Worm (Caenorhabditis elegans) whole organism, young adult: ENCODE measurements around the gene unc-97.

Experiments used
- B0019.2 ChIP-seq: fragments of 200-800 bp; sonication (Bioruptor generic); conservative IDR thresholded peaks from 2 replicates; pipeline ENCODE4 v1.3.6; 2022; ENCODE audit warnings: missing genetic modification reagents, missing genetic modification characterization, missing compliant biosample characterization
- B0035.1 ChIP-seq: sonication (generic microtip); optimal IDR thresholded peaks from 2 replicates; lab custom pipeline; 2016; ENCODE audit warnings: missing genetic modification characterization, mild to moderate bottlenecking, missing compliant biosample characterization, missing genotype, missing genetic modification reagents
- B0261.1 ChIP-seq: sonication (generic microtip); optimal IDR thresholded peaks from 2 replicates; lab custom pipeline; 2016; ENCODE audit warnings: mild to moderate bottlenecking, missing genetic modification characterization, moderate library complexity, missing compliant biosample characterization
- B0336.3 ChIP-seq: fragments of 200-800 bp; sonication (Bioruptor generic); IDR thresholded peaks from 2 replicates; pipeline ENCODE4 v1.3.6; 2022; ENCODE audit warnings: missing genetic modification characterization, missing compliant biosample characterization
- C06A6.2 ChIP-seq: fragments of 200-800 bp; sonication (Bioruptor generic); conservative IDR thresholded peaks from 2 replicates; pipeline ENCODE4 v1.3.6; 2022; ENCODE audit warnings: missing genetic modification characterization, missing compliant biosample characterization
- C17E4.6 ChIP-seq: fragments of 200-800 bp; sonication (Bioruptor generic); IDR thresholded peaks from 2 replicates; pipeline ENCODE4 v1.3.6; 2022; ENCODE audit warnings: missing genetic modification reagents, missing genetic modification characterization, missing compliant biosample characterization
- F37B4.10 ChIP-seq: fragments of 200-800 bp; sonication (Bioruptor generic); IDR thresholded peaks from 2 replicates; pipeline ENCODE4 v1.3.6; 2022; ENCODE audit warnings: missing genetic modification characterization, missing compliant biosample characterization
- F49E8.2 ChIP-seq: sonication (generic microtip); optimal IDR thresholded peaks from 3 replicates; lab custom pipeline; 2017; ENCODE audit warnings: missing genetic modification characterization, mild to moderate bottlenecking, missing compliant biosample characterization, antibody characterized with exemption, moderate library complexity; ENCODE audit not compliant: insufficient read depth
- aptf-3 ChIP-seq: fragments of 200-800 bp; sonication (Bioruptor generic); IDR thresholded peaks from 2 replicates; pipeline ENCODE4 v1.3.6; 2022; ENCODE audit warnings: missing genetic modification characterization, missing compliant biosample characterization
- cebp-1 ChIP-seq, 2 experiments: fragments of 200-800 bp in 1 of 2; sonication (Bioruptor generic) in 1 of 2; sonication (generic microtip) in 1 of 2; IDR thresholded peaks in 1 of 2; optimal IDR thresholded peaks in 1 of 2; 2 replicates each; pipeline versions ENCODE4 v1.3.6 to Lab custom; 2017 to 2022; ENCODE audit warnings: missing compliant biosample characterization in 2 of 2, missing genetic modification characterization in 2 of 2, mild to moderate bottlenecking in 1 of 2, missing genetic modification reagents in 1 of 2, moderate library complexity in 1 of 2
- ceh-100 ChIP-seq: fragments of 200-800 bp; sonication (Bioruptor generic); IDR thresholded peaks from 2 replicates; pipeline ENCODE4 v1.3.6; 2022; ENCODE audit warnings: missing genetic modification reagents, missing genetic modification characterization, missing compliant biosample characterization
- ceh-27 ChIP-seq: fragments of 200-800 bp; sonication (Bioruptor generic); optimal IDR thresholded peaks from 2 replicates; lab custom pipeline; 2018; ENCODE audit warnings: mild to moderate bottlenecking, missing genetic modification characterization, moderate library complexity, missing compliant biosample characterization
- chd-7 ChIP-seq: sonication (generic microtip); optimal IDR thresholded peaks from 2 replicates; lab custom pipeline; 2016; ENCODE audit warnings: mild to moderate bottlenecking, missing genetic modification characterization, moderate library complexity, missing compliant biosample characterization
- dox-1 ChIP-seq: fragments of 200-800 bp; sonication (Bioruptor generic); IDR thresholded peaks from 2 replicates; pipeline ENCODE4 v1.3.6; 2022; ENCODE audit warnings: missing genetic modification reagents, missing genetic modification characterization, missing compliant biosample characterization
- dpff-1 ChIP-seq: sonication (generic microtip); optimal IDR thresholded peaks from 2 replicates; lab custom pipeline; 2017; ENCODE audit warnings: mild to moderate bottlenecking, missing genetic modification characterization, missing compliant biosample characterization
- gei-17 ChIP-seq: fragments of 200-800 bp; sonication (Bioruptor generic); optimal IDR thresholded peaks from 2 replicates; lab custom pipeline; 2018; ENCODE audit warnings: mild to moderate bottlenecking, missing genetic modification characterization, missing compliant biosample characterization
- hlh-12 ChIP-seq: sonication (generic microtip); optimal IDR thresholded peaks from 2 replicates; lab custom pipeline; 2016; ENCODE audit warnings: missing genetic modification characterization, missing compliant biosample characterization
- lag-1 ChIP-seq: fragments of 200-800 bp; sonication (Bioruptor generic); IDR thresholded peaks from 2 replicates; pipeline ENCODE4 v1.3.6; 2022; ENCODE audit warnings: missing genetic modification reagents, missing genetic modification characterization, missing compliant biosample characterization
- lin-26 ChIP-seq: fragments of 200-800 bp; sonication (Bioruptor generic); IDR thresholded peaks from 2 replicates; pipeline ENCODE4 v1.3.6; 2022; ENCODE audit warnings: missing genetic modification reagents, missing genetic modification characterization, missing compliant biosample characterization
- lin-35 ChIP-seq, 3 experiments: fragments of 150-350 bp in 2 of 3; sonication (generic microtip) in 1 of 3; optimal IDR thresholded peaks; 2 replicates each; lab custom pipeline; 2014 to 2018; ENCODE audit warnings: missing biosample characterization in 3 of 3, missing genetic modification characterization in 3 of 3, missing genetic modification reagents in 3 of 3
- lsl-1 ChIP-seq: fragments of 200-800 bp; sonication (Bioruptor generic); optimal IDR thresholded peaks from 2 replicates; lab custom pipeline; 2018; ENCODE audit warnings: mild to moderate bottlenecking, missing genetic modification characterization, moderate library complexity, missing compliant biosample characterization
- lsy-27 ChIP-seq: sonication (generic microtip); optimal IDR thresholded peaks from 2 replicates; lab custom pipeline; 2017; ENCODE audit warnings: missing genetic modification characterization, mild to moderate bottlenecking, missing compliant biosample characterization, antibody characterized with exemption, missing genotype, borderline replicate concordance; ENCODE audit not compliant: insufficient read depth
- madf-6 ChIP-seq: fragments of 200-800 bp; sonication (Bioruptor generic); IDR thresholded peaks from 2 replicates; pipeline ENCODE4 v1.3.6; 2022; ENCODE audit warnings: missing genetic modification reagents, missing genetic modification characterization, missing compliant biosample characterization
- madf-8 ChIP-seq: fragments of 200-800 bp; sonication (Bioruptor generic); conservative IDR thresholded peaks from 2 replicates; pipeline ENCODE4 v1.3.6; 2022; ENCODE audit warnings: missing genetic modification reagents, missing genetic modification characterization, missing compliant biosample characterization
- mcd-1 ChIP-seq: fragments of 200-800 bp; sonication (Bioruptor generic); IDR thresholded peaks from 2 replicates; pipeline ENCODE4 v1.3.6; 2022; ENCODE audit warnings: missing genetic modification reagents, missing genetic modification characterization, missing compliant biosample characterization
- mes-4 ChIP-seq: sonication (generic microtip); optimal IDR thresholded peaks from 2 replicates; lab custom pipeline; 2016; ENCODE audit warnings: missing genotype, missing genetic modification characterization, missing compliant biosample characterization
- mxl-1 ChIP-seq: sonication (generic microtip); optimal IDR thresholded peaks from 2 replicates; lab custom pipeline; 2016; ENCODE audit warnings: missing genetic modification characterization, missing compliant biosample characterization
- nhr-179 ChIP-seq: sonication (generic microtip); optimal IDR thresholded peaks from 2 replicates; lab custom pipeline; 2016; ENCODE audit warnings: mild to moderate bottlenecking, missing genetic modification characterization, missing compliant biosample characterization
- sdz-38 ChIP-seq: sonication (generic microtip); optimal IDR thresholded peaks from 2 replicates; lab custom pipeline; 2016; ENCODE audit warnings: missing genotype, missing genetic modification characterization, missing compliant biosample characterization
- sea-2 ChIP-seq: fragments of 200-800 bp; sonication (Bioruptor generic); IDR thresholded peaks from 2 replicates; pipeline ENCODE4 v1.3.6; 2022; ENCODE audit warnings: missing genetic modification characterization, missing compliant biosample characterization
- snpc-1.1 ChIP-seq: sonication (generic microtip); optimal IDR thresholded peaks from 2 replicates; lab custom pipeline; 2017; ENCODE audit warnings: missing genetic modification characterization, mild to moderate bottlenecking, missing compliant biosample characterization, antibody characterized with exemption, moderate library complexity, missing genotype, missing genetic modification reagents; ENCODE audit not compliant: insufficient read depth
- snpc-1.3 ChIP-seq: sonication (generic microtip); optimal IDR thresholded peaks from 2 replicates; lab custom pipeline; 2017; ENCODE audit warnings: missing genetic modification characterization, mild to moderate bottlenecking, missing compliant biosample characterization, antibody characterized with exemption, moderate library complexity, missing genotype, missing genetic modification reagents; ENCODE audit not compliant: insufficient read depth
- snpc-4 ChIP-seq, 5 experiments: fragments of 150-350 bp in 1 of 5; sonication (generic microtip) in 4 of 5; optimal IDR thresholded peaks; 2 replicates each; lab custom pipeline; 2014 to 2018; ENCODE audit warnings: missing genetic modification characterization in 5 of 5, missing biosample characterization in 3 of 5, antibody characterized with exemption in 2 of 5, mild to moderate bottlenecking in 2 of 5, missing compliant biosample characterization in 2 of 5, missing genotype in 2 of 5, moderate library complexity in 2 of 5, missing genetic modification reagents in 1 of 5
- ztf-22 ChIP-seq: fragments of 200-800 bp; sonication (Bioruptor generic); optimal IDR thresholded peaks from 2 replicates; lab custom pipeline; 2018; ENCODE audit warnings: mild to moderate bottlenecking, missing genetic modification characterization, moderate library complexity, missing compliant biosample characterization
- ztf-25 ChIP-seq: fragments of 200-800 bp; sonication (Bioruptor generic); IDR thresholded peaks from 2 replicates; pipeline ENCODE4 v1.3.6; 2022; ENCODE audit warnings: missing genetic modification reagents, missing genetic modification characterization, missing compliant biosample characterization

Gene unc-97

DNA sequence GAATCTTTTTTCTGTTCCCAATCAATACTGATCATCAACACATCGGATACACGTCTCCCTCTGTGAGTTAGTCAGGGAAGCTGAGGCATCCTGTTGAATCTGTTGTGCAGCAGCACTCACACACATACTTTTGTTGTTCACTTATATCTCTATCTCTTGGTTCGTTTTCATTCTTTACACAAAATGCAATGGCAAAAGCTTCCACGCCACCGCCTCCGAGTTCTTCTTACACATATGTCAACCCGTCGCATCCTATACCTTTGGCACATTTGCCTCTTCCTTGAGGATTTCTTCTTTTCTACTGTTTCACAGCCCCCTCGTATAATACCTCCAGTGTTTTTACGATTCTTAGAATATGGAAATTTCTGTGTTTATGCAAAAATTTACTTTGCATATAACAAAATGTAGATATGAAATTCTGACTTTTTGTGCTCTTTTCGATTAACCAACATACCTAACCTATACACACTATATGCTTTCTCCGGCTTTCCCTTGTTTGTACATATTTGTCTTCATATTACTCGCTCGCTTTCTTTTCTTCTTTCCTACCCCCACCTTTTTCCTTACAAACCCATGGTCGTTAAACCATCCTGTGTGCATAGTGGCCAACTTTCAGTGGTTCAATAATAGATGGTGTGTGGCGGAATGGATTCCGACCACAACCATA is at the start of gene unc-97:
Gene unc-97, plus strand, starts transcription at position 617 of the 667 bp plus-strand sequence.
- TF ChIP-seq lag-1 (GFP tag; lab: Robert Waterston, UW): no peak
- TF ChIP-seq dox-1 (GFP tag; lab: Robert Waterston, UW): no peak
- TF ChIP-seq C06A6.2: no peak
- TF ChIP-seq ztf-22 (GFP tag; lab: Kevin White, UChicago): no peak
- no peak for TF ChIP-seq lsl-1 (GFP tag; lab: Kevin White, UChicago)
- TF ChIP-seq ceh-100: no peak

DNA sequence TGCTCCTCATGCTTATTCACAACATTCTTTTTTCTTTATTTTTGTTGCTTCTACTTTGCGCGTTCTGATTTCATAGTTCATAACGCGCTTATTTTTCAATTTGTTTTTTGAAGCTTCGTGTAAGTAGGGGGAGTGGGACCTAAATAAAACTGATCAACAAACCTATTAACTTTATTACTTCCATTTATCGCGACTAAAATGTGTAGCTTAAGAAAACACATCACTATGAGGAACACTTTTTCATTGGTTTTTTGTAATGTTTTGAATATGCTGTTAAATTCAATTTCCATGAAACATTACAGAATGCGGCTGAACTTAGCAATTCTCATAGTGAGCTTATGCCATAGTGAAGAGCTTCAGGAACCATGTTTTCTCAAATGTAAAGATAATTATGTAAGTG is 49.3 kb upstream of the unc-97 start, which contains the start of gene C54G7.1:
Gene C54G7.1, plus strand, starts transcription at position 301 of the 400 bp plus-strand sequence.
- TF ChIP-seq C17E4.6 (GFP tag; lab: Robert Waterston, UW) (no peak), ztf-25 (no peak), lin-26 (GFP tag; lab: Robert Waterston, UW) (no peak), chd-7 (tag; lab: Kevin White, UChicago) (no peak), B0336.3 (GFP tag; lab: Robert Waterston, UW) (no peak), nhr-179 (no peak), B0019.2 (GFP tag; lab: Robert Waterston, UW) (no peak), C06A6.2 (no peak), dpff-1 (tag; lab: Kevin White, UChicago) (no peak), snpc-4 (GFP tag; optimal IDR thresholded peaks at IDR 0.05; lab: Kevin White, UChicago) (no peak), snpc-4 (tag; optimal IDR thresholded peaks at IDR 0.05; lab: Kevin White, UChicago) (no peak), sea-2 (GFP tag; lab: Robert Waterston, UW) (no peak), cebp-1 (GFP tag; IDR thresholded peaks at IDR 0.05; lab: Robert Waterston, UW) (no peak), cebp-1 (tag; optimal IDR thresholded peaks at IDR 0.05; lab: Kevin White, UChicago) (no peak), lsy-27 (tag; lab: Kevin White, UChicago) (no peak), B0261.1 (tag; lab: Kevin White, UChicago) (no peak), hlh-12 (no peak), madf-6 (GFP tag; lab: Robert Waterston, UW) (no peak)

- no peak for TF ChIP-seq dox-1 (GFP tag; lab: Robert Waterston, UW)
- TF ChIP-seq aptf-3 (GFP tag; lab: Robert Waterston, UW): no peak
- no peak for TF ChIP-seq B0336.3 (GFP tag; lab: Robert Waterston, UW)
- TF ChIP-seq snpc-1.3 (tag; lab: Kevin White, UChicago): no peak
- TF ChIP-seq lin-35 (GFP tag; optimal IDR thresholded peaks at IDR 0.05; lab: Kevin White, UChicago): no peak
- TF ChIP-seq ceh-27 (GFP tag; lab: Kevin White, UChicago): no peak
- peak; percentile 18 for TF ChIP-seq snpc-4 (GFP tag; optimal IDR thresholded peaks at IDR 0.05; lab: Kevin White, UChicago)
- peak in 2 of 4 experiments; percentile 50 to 69 for TF ChIP-seq snpc-4 (tag; optimal IDR thresholded peaks at IDR 0.05; lab: Kevin White, UChicago)
- TF ChIP-seq F37B4.10 (GFP tag; lab: Robert Waterston, UW): no peak
- TF ChIP-seq F49E8.2: no peak
- TF ChIP-seq B0019.2 (GFP tag; lab: Robert Waterston, UW): no peak
- TF ChIP-seq madf-8: no peak
- no peak for TF ChIP-seq gei-17 (GFP tag; lab: Kevin White, UChicago)
- no peak for TF ChIP-seq mxl-1 (tag; lab: Kevin White, UChicago)
- TF ChIP-seq mes-4: no peak
- no peak for TF ChIP-seq sdz-38 (tag; lab: Kevin White, UChicago)
- TF ChIP-seq mcd-1: no peak
- TF ChIP-seq B0035.1 (tag; lab: Kevin White, UChicago): no peak
- peak; percentile 84 for TF ChIP-seq snpc-1.1
Measured at ce11 chrX:5547828-5548227, 45.1 kb upstream of the unc-97 start.
